Worm (Caenorhabditis elegans) whole organism, L4 larva: ENCODE data around the gene pot-1.
A peak's percentile ranks its signal among the peaks of the same experiment; 100 is the strongest.

Experiments used
- F10B5.3 ChIP-seq: sonication (generic microtip); optimal IDR thresholded peaks from 2 replicates; lab custom pipeline; 2016; ENCODE audit warnings: mild to moderate bottlenecking, missing genetic modification characterization, missing compliant biosample characterization
- F26F4.8 ChIP-seq: fragments of 200-800 bp; sonication (Bioruptor generic); conservative IDR thresholded peaks from 2 replicates; pipeline ENCODE4 v1.3.6; 2022; ENCODE audit warnings: missing genetic modification characterization, missing compliant biosample characterization
- F37D6.2 ChIP-seq: sonication (generic microtip); optimal IDR thresholded peaks from 2 replicates; lab custom pipeline; 2016; ENCODE audit warnings: mild to moderate bottlenecking, missing genetic modification characterization, missing compliant biosample characterization
- F49E8.2 ChIP-seq: sonication (generic microtip); optimal IDR thresholded peaks from 2 replicates; lab custom pipeline; 2016; ENCODE audit warnings: missing compliant biosample characterization, mild to moderate bottlenecking, missing genetic modification characterization, borderline replicate concordance
- R02D3.7 ChIP-seq: fragments of 150-350 bp; sonication (generic microtip); optimal IDR thresholded peaks from 3 replicates; lab custom pipeline; 2014; ENCODE audit warnings: missing biosample characterization, missing genetic modification characterization
- T20F7.1 ChIP-seq: fragments of 200-800 bp; sonication (Bioruptor generic); optimal IDR thresholded peaks from 2 replicates; lab custom pipeline; 2018; ENCODE audit warnings: mild to moderate bottlenecking, missing genetic modification characterization, missing compliant biosample characterization
- Y48G9A.11 ChIP-seq: fragments of 200-800 bp; sonication (Bioruptor generic); IDR thresholded peaks from 2 replicates; pipeline ENCODE4 v1.3.6; 2022; ENCODE audit warnings: missing genetic modification reagents, missing genetic modification characterization, missing compliant biosample characterization
- Y5F2A.4 ChIP-seq: fragments of 200-800 bp; sonication (Bioruptor generic); optimal IDR thresholded peaks from 2 replicates; lab custom pipeline; 2018; ENCODE audit warnings: mild to moderate bottlenecking, missing genetic modification characterization, missing compliant biosample characterization
- Y75B8A.6 ChIP-seq: fragments of 200-800 bp; sonication (Bioruptor generic); IDR thresholded peaks from 2 replicates; pipeline ENCODE4 v1.3.6; 2022; ENCODE audit warnings: missing genetic modification reagents, missing genetic modification characterization, missing compliant biosample characterization
- aha-1 ChIP-seq: fragments of 150-350 bp; peaks from one replicate; lab custom pipeline; 2014; ENCODE audit warnings: missing biosample characterization, missing genetic modification characterization
- aly-2 ChIP-seq: sonication (generic microtip); optimal IDR thresholded peaks from 2 replicates; lab custom pipeline; 2018; ENCODE audit warnings: missing biosample characterization, missing genetic modification characterization
- arid-1 ChIP-seq: fragments of 200-800 bp; sonication (Bioruptor generic); conservative IDR thresholded peaks from 2 replicates; pipeline ENCODE4 v1.3.6; 2022; ENCODE audit warnings: missing genetic modification reagents, missing genetic modification characterization, missing compliant biosample characterization
- ceh-20 ChIP-seq: fragments of 200-800 bp; sonication (Bioruptor generic); IDR thresholded peaks from 2 replicates; pipeline ENCODE4 v1.3.6; 2022; ENCODE audit warnings: missing genetic modification reagents, missing genetic modification characterization, missing compliant biosample characterization
- ceh-32 ChIP-seq: sonication (generic microtip); optimal IDR thresholded peaks from 2 replicates; lab custom pipeline; 2016; ENCODE audit warnings: mild to moderate bottlenecking, missing genetic modification characterization, missing compliant biosample characterization; ENCODE audit not compliant: poor library complexity
- cey-2 ChIP-seq: sonication (generic microtip); optimal IDR thresholded peaks from 3 replicates; lab custom pipeline; 2017; ENCODE audit warnings: missing genetic modification characterization, mild to moderate bottlenecking, missing compliant biosample characterization, antibody characterized with exemption, borderline replicate concordance; ENCODE audit not compliant: insufficient read depth
- daf-12 ChIP-seq: fragments of 150-350 bp; optimal IDR thresholded peaks from 2 replicates; lab custom pipeline; 2014; ENCODE audit warnings: missing biosample characterization, missing genetic modification reagents, missing genetic modification characterization
- daf-16 ChIP-seq, 3 experiments: sonication (generic microtip); optimal IDR thresholded peaks; 2 replicates each; lab custom pipeline; 2016 to 2017; ENCODE audit warnings: missing genetic modification characterization in 3 of 3, missing genetic modification reagents in 3 of 3, mild to moderate bottlenecking in 2 of 3, missing compliant biosample characterization in 2 of 3, missing biosample characterization in 1 of 3, moderate library complexity in 1 of 3
- daf-19 ChIP-seq: fragments of 200-800 bp; sonication (Bioruptor generic); conservative IDR thresholded peaks from 2 replicates; pipeline ENCODE4 v1.3.6; 2022; ENCODE audit warnings: missing genetic modification characterization, missing compliant biosample characterization
- dpl-1 ChIP-seq: fragments of 150-350 bp; optimal IDR thresholded peaks from 2 replicates; lab custom pipeline; 2014; ENCODE audit warnings: missing biosample characterization, missing genetic modification reagents, missing genetic modification characterization
- duxl-1 ChIP-seq: sonication (generic microtip); optimal IDR thresholded peaks from 2 replicates; lab custom pipeline; 2016; ENCODE audit warnings: mild to moderate bottlenecking, missing genetic modification characterization, moderate library complexity, missing compliant biosample characterization; ENCODE audit not compliant: poor library complexity
- dve-1 ChIP-seq: sonication (generic microtip); optimal IDR thresholded peaks from 2 replicates; lab custom pipeline; 2017; ENCODE audit warnings: antibody characterized with exemption, mild to moderate bottlenecking, missing genetic modification characterization, missing compliant biosample characterization; ENCODE audit not compliant: insufficient read depth
- egl-43 ChIP-seq: fragments of 200-800 bp; sonication (Bioruptor generic); IDR thresholded peaks from 2 replicates; pipeline ENCODE4 v1.3.6; 2022; ENCODE audit warnings: missing genetic modification reagents, missing genetic modification characterization, missing compliant biosample characterization
- fos-1 ChIP-seq: fragments of 150-350 bp; optimal IDR thresholded peaks from 2 replicates; lab custom pipeline; 2014; ENCODE audit warnings: missing biosample characterization, missing genetic modification characterization
- hlh-30 ChIP-seq: sonication (generic microtip); optimal IDR thresholded peaks from 2 replicates; lab custom pipeline; 2017; ENCODE audit warnings: antibody characterized with exemption, mild to moderate bottlenecking, missing genetic modification characterization, missing compliant biosample characterization; ENCODE audit not compliant: insufficient read depth
- hmg-1.1 ChIP-seq: fragments of 200-800 bp; sonication (Bioruptor generic); IDR thresholded peaks from 2 replicates; pipeline ENCODE4 v1.3.6; 2022; ENCODE audit warnings: missing genetic modification reagents, missing genetic modification characterization, missing compliant biosample characterization
- lin-1 ChIP-seq: fragments of 200-800 bp; sonication (Bioruptor generic); IDR thresholded peaks from 2 replicates; pipeline ENCODE4 v1.3.6; 2022; ENCODE audit warnings: missing genetic modification reagents, missing genetic modification characterization, missing compliant biosample characterization
- lin-29 ChIP-seq: fragments of 200-800 bp; sonication (Bioruptor generic); IDR thresholded peaks from 2 replicates; pipeline ENCODE4 v1.3.6; 2022; ENCODE audit warnings: missing genetic modification reagents, missing genetic modification characterization, missing compliant biosample characterization
- lin-38 ChIP-seq: fragments of 200-800 bp; sonication (Bioruptor generic); IDR thresholded peaks from 2 replicates; pipeline ENCODE4 v1.3.6; 2022; ENCODE audit warnings: missing genetic modification reagents, missing genetic modification characterization, missing compliant biosample characterization
- lsy-2 ChIP-seq, 2 experiments: fragments of 150-350 bp in 1 of 2; sonication (generic microtip) in 1 of 2; optimal IDR thresholded peaks; 2 replicates each; lab custom pipeline; 2014 to 2017; ENCODE audit warnings: missing biosample characterization in 2 of 2, missing genetic modification characterization in 2 of 2
- mdl-1 ChIP-seq, 2 experiments: fragments of 150-350 bp in 1 of 2; sonication (generic microtip) in 1 of 2; optimal IDR thresholded peaks; 2 replicates each; lab custom pipeline; 2014 to 2017; ENCODE audit warnings: missing biosample characterization in 2 of 2, missing genetic modification characterization in 2 of 2
- mdt-29 ChIP-seq: fragments of 200-800 bp; sonication (Bioruptor generic); IDR thresholded peaks from 2 replicates; pipeline ENCODE4 v1.3.6; 2022; ENCODE audit warnings: missing genetic modification reagents, missing genetic modification characterization, missing compliant biosample characterization
- mep-1 ChIP-seq: fragments of 150-350 bp; sonication (generic microtip); optimal IDR thresholded peaks from 3 replicates; lab custom pipeline; 2014; ENCODE audit warnings: missing biosample characterization, missing genetic modification characterization
- mes-2 ChIP-seq: sonication (generic microtip); optimal IDR thresholded peaks from 2 replicates; lab custom pipeline; 2016; ENCODE audit warnings: missing genotype, mild to moderate bottlenecking, missing genetic modification characterization, missing compliant biosample characterization; ENCODE audit not compliant: poor library complexity, severe bottlenecking
- mxl-2 ChIP-seq: fragments of 200-800 bp; sonication (Bioruptor generic); conservative IDR thresholded peaks from 2 replicates; pipeline ENCODE4 v1.3.6; 2022; ENCODE audit warnings: missing genetic modification reagents, missing genetic modification characterization, missing compliant biosample characterization
- nhr-10 ChIP-seq: fragments of 150-350 bp; optimal IDR thresholded peaks from 2 replicates; lab custom pipeline; 2014; ENCODE audit warnings: missing biosample characterization, missing genetic modification characterization
- nhr-111 ChIP-seq: fragments of 200-800 bp; sonication (Bioruptor generic); optimal IDR thresholded peaks from 2 replicates; lab custom pipeline; 2018; ENCODE audit warnings: mild to moderate bottlenecking, missing genetic modification characterization, missing compliant biosample characterization
- nhr-41 ChIP-seq: fragments of 200-800 bp; sonication (Bioruptor generic); IDR thresholded peaks from 2 replicates; pipeline ENCODE4 v1.3.6; 2022; ENCODE audit warnings: missing genetic modification reagents, missing genetic modification characterization, missing compliant biosample characterization
- nhr-42 ChIP-seq: fragments of 200-800 bp; sonication (Bioruptor generic); IDR thresholded peaks from 2 replicates; pipeline ENCODE4 v1.3.6; 2022; ENCODE audit warnings: missing genetic modification characterization, missing compliant biosample characterization
- nhr-6 ChIP-seq: fragments of 150-350 bp; optimal IDR thresholded peaks from 2 replicates; lab custom pipeline; 2014; ENCODE audit warnings: missing biosample characterization, missing genetic modification characterization
- nhr-76 ChIP-seq: fragments of 150-350 bp; optimal IDR thresholded peaks from 2 replicates; lab custom pipeline; 2014; ENCODE audit warnings: missing biosample characterization, missing genetic modification characterization
- rbr-2 ChIP-seq: sonication (generic microtip); optimal IDR thresholded peaks from 2 replicates; lab custom pipeline; 2016; ENCODE audit warnings: missing genotype, missing genetic modification characterization, missing compliant biosample characterization
- saeg-2 ChIP-seq: fragments of 200-800 bp; sonication (Bioruptor generic); IDR thresholded peaks from 2 replicates; pipeline ENCODE4 v1.3.6; 2022; ENCODE audit warnings: missing genetic modification reagents, missing genetic modification characterization, missing compliant biosample characterization
- sdz-12 ChIP-seq: fragments of 200-800 bp; sonication (Bioruptor generic); optimal IDR thresholded peaks from 2 replicates; lab custom pipeline; 2018; ENCODE audit warnings: mild to moderate bottlenecking, missing genetic modification characterization, missing compliant biosample characterization
- snpc-1.2 ChIP-seq: fragments of 200-800 bp; sonication (Bioruptor generic); IDR thresholded peaks from 2 replicates; pipeline ENCODE4 v1.3.6; 2022; ENCODE audit warnings: missing genetic modification reagents, missing genetic modification characterization, missing compliant biosample characterization
- snpc-4 ChIP-seq: fragments of 150-350 bp; optimal IDR thresholded peaks from 2 replicates; lab custom pipeline; 2014; ENCODE audit warnings: missing biosample characterization, missing genetic modification characterization
- tag-97 ChIP-seq: fragments of 200-800 bp; sonication (Bioruptor generic); IDR thresholded peaks from 2 replicates; pipeline ENCODE4 v1.3.6; 2022; ENCODE audit warnings: missing genetic modification characterization, missing compliant biosample characterization
- unc-39 ChIP-seq: sonication (generic microtip); optimal IDR thresholded peaks from 2 replicates; lab custom pipeline; 2017; ENCODE audit warnings: missing biosample characterization, missing genetic modification characterization
- vab-7 ChIP-seq: fragments of 200-800 bp; sonication (Bioruptor generic); IDR thresholded peaks from 2 replicates; pipeline ENCODE4 v1.3.6; 2022; ENCODE audit warnings: missing genetic modification reagents, missing genetic modification characterization, missing compliant biosample characterization

The pot-1 gene

DNA sequence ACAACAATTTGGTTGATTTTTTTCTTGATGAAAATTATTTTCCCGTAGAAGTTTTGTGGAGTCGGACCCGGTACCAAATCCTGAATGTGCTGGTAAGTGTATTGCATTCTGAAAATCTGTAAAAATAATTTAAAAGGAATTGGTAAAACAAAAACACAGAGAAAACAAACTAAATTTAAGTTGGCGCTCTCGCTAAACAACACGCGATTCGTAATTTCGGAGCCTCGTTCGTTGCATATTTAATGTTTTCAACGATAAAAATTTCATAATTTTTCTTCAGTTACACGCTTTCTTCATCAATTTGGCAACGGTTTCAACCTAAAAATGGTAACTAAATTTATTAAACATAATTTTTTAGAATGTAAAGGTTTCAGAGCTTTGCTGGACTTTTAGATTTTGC is at the start of gene pot-1, which contains the start of gene ggtb-1:
Gene pot-1 (minus strand): TSS at position 120 of the 400 bp plus-strand sequence.
Gene ggtb-1 (plus strand): TSS at position 208 of the 400 bp plus-strand sequence.
- no peak for TF ChIP-seq ceh-32 (tag; lab: Kevin White, UChicago)
- no peak for TF ChIP-seq hlh-30 (tag; lab: Kevin White, UChicago)
- peak; percentile 50 for TF ChIP-seq dpl-1 (GFP tag; lab: Kevin White, UChicago)
- peak; percentile 81 for TF ChIP-seq Y48G9A.11 (GFP tag; lab: Robert Waterston, UW)
- TF ChIP-seq snpc-1.2 = no peak
- no peak for TF ChIP-seq daf-16 (GFP tag; optimal IDR thresholded peaks at IDR 0.05; lab: Kevin White, UChicago)
- TF ChIP-seq daf-16 (tag; optimal IDR thresholded peaks at IDR 0.05; lab: Kevin White, UChicago) = peak; percentile 29
- TF ChIP-seq nhr-41 = no peak
- peak; percentile 92 for TF ChIP-seq T20F7.1
- no peak for TF ChIP-seq F10B5.3 (tag; lab: Kevin White, UChicago)
- no peak for TF ChIP-seq nhr-111
- no peak for TF ChIP-seq egl-43 (GFP tag; lab: Robert Waterston, UW)
- no peak for TF ChIP-seq aha-1 (tag; lab: Kevin White, UChicago)
- TF ChIP-seq Y5F2A.4 (GFP tag; lab: Kevin White, UChicago) = no peak
- no peak for TF ChIP-seq cey-2 (tag; lab: Kevin White, UChicago)
- TF ChIP-seq F37D6.2 = no peak
- peak in 1 of 2 experiments; percentile 37 for TF ChIP-seq lsy-2 (tag; optimal IDR thresholded peaks at IDR 0.05; lab: Kevin White, UChicago)
- peak; percentile 46 for TF ChIP-seq mes-2
- TF ChIP-seq duxl-1 (tag; lab: Kevin White, UChicago) = no peak

DNA sequence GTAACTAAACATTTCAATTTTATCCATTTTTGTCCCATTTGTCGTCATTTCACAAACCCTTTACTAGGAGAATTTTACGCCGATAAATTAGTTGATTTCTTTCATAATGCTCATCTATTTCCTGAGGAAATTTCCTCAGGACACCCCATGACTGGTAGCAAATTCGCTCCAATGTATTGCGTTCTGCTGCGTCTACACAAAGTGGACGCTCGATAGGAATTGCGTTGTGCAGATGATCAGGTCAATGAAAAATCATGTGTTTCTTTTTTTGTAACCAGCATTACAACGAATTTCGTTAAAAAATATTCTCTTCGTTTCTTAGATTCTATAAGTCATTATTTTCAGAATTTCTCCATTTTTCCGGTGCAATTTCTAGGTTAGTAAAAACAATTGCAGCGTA is 48.3 kb upstream of the pot-1 start, which contains the start of gene epg-4:
Gene epg-4 (plus strand): TSS at position 346 of the 400 bp plus-strand sequence.
- no peak for TF ChIP-seq nhr-10 (tag; lab: Kevin White, UChicago)
- no peak for TF ChIP-seq snpc-1.2
- TF ChIP-seq aly-2 = no peak
- 0 out of 2 replicates have a peak, but pooled peaks have one; percentile 5 for TF ChIP-seq arid-1
- TF ChIP-seq hlh-30 (tag; lab: Kevin White, UChicago) = peak; percentile 96
- no peak for TF ChIP-seq vab-7
- TF ChIP-seq daf-12 (tag; lab: Kevin White, UChicago) = no peak
- no peak for TF ChIP-seq nhr-76 (tag; lab: Kevin White, UChicago)
- no peak for TF ChIP-seq daf-16 (GFP tag; optimal IDR thresholded peaks at IDR 0.05; lab: Kevin White, UChicago)
- TF ChIP-seq daf-16 (tag; optimal IDR thresholded peaks at IDR 0.05; lab: Kevin White, UChicago) = no peak
- TF ChIP-seq nhr-41 = no peak
- TF ChIP-seq mdt-29 = no peak
- TF ChIP-seq unc-39 (tag; lab: Kevin White, UChicago) = no peak
- peak; percentile 75 for TF ChIP-seq lin-38 (GFP tag; lab: Robert Waterston, UW)
- no peak for TF ChIP-seq F49E8.2 (tag; lab: Kevin White, UChicago)
- TF ChIP-seq saeg-2 (GFP tag; lab: Robert Waterston, UW) = no peak
- TF ChIP-seq mxl-2 (GFP tag; lab: Robert Waterston, UW) = no peak
- TF ChIP-seq ceh-20 (GFP tag; lab: Robert Waterston, UW) = no peak
- TF ChIP-seq sdz-12 (GFP tag; lab: Kevin White, UChicago) = no peak
- no peak for TF ChIP-seq lin-29
- no peak for TF ChIP-seq Y75B8A.6 (GFP tag; lab: Robert Waterston, UW)
- TF ChIP-seq fos-1 (tag; lab: Kevin White, UChicago) = no peak
- TF ChIP-seq mep-1 (tag; lab: Kevin White, UChicago) = peak; percentile 63
- peak; percentile 65; the same call in 1 of the 2 replicates for TF ChIP-seq hmg-1.1 (GFP tag; lab: Robert Waterston, UW)
- TF ChIP-seq R02D3.7 (tag; lab: Kevin White, UChicago) = no peak
- no peak for TF ChIP-seq nhr-6 (tag; lab: Kevin White, UChicago)
- TF ChIP-seq nhr-42 (GFP tag; lab: Robert Waterston, UW) = no peak
- no peak for TF ChIP-seq F26F4.8
- no peak for TF ChIP-seq tag-97 (GFP tag; lab: Robert Waterston, UW)
- peak; percentile 66 for TF ChIP-seq mes-2
- TF ChIP-seq dve-1 = peak; percentile 33
- no peak for TF ChIP-seq egl-43 (GFP tag; lab: Robert Waterston, UW)
- no peak for TF ChIP-seq mdl-1 (tag; optimal IDR thresholded peaks at IDR 0.05; lab: Kevin White, UChicago)
- TF ChIP-seq rbr-2 = no peak
- TF ChIP-seq daf-19 (GFP tag; lab: Robert Waterston, UW) = no peak
- TF ChIP-seq lin-1 (GFP tag; lab: Robert Waterston, UW) = no peak
- TF ChIP-seq snpc-4 (tag; lab: Kevin White, UChicago) = no peak
